Fruit fly (Drosophila melanogaster) whole organism, embryonic: ENCODE measurements around the gene TrpA1.

ENCODE experiments used
- Aef1 ChIP-seq: fragments of 200-800 bp; sonication (Bioruptor generic); IDR thresholded peaks from 3 replicates; pipeline ENCODE4 v1.3.6; 2022; ENCODE audit warnings: missing biosample characterization, missing genetic modification characterization
- Asciz ChIP-seq: fragments of 200-800 bp; sonication (Bioruptor generic); optimal IDR thresholded peaks from 2 replicates; lab custom pipeline; 2017; ENCODE audit warnings: missing biosample characterization, mild to moderate bottlenecking, missing genetic modification characterization, missing genetic modification reagents
- Atf3 ChIP-seq: fragments of 200-800 bp; sonication (Bioruptor generic); optimal IDR thresholded peaks from 3 replicates; lab custom pipeline; 2016; ENCODE audit warnings: missing biosample characterization, missing genetic modification characterization
- CG10654 ChIP-seq: fragments of 200-800 bp; sonication (Bioruptor generic); optimal IDR thresholded peaks from 2 replicates; lab custom pipeline; 2016; ENCODE audit warnings: missing biosample characterization, missing genetic modification characterization
- CG11456 ChIP-seq: fragments of 200-800 bp; sonication (Bioruptor generic); IDR thresholded peaks from 3 replicates; pipeline ENCODE4 v1.3.6; 2022; ENCODE audit warnings: missing biosample characterization, missing genetic modification characterization
- CG11723 ChIP-seq: fragments of 200-800 bp; sonication (Bioruptor generic); optimal IDR thresholded peaks from 2 replicates; lab custom pipeline; 2017; ENCODE audit warnings: missing biosample characterization, mild to moderate bottlenecking, missing genetic modification characterization
- CG12236 ChIP-seq: fragments of 200-800 bp; sonication (Bioruptor generic); optimal IDR thresholded peaks from 2 replicates; lab custom pipeline; 2016; ENCODE audit warnings: missing biosample characterization, missing genetic modification characterization
- CG13424 ChIP-seq: fragments of 200-800 bp; sonication (Bioruptor generic); optimal IDR thresholded peaks from 2 replicates; lab custom pipeline; 2019; ENCODE audit warnings: missing biosample characterization, mild to moderate bottlenecking, missing genetic modification characterization, moderate library complexity
- CG14014 ChIP-seq: fragments of 200-800 bp; sonication (Bioruptor generic); IDR thresholded peaks from 2 replicates; pipeline ENCODE4 v1.3.6; 2022; ENCODE audit warnings: missing biosample characterization, missing genetic modification characterization
- CG1602 ChIP-seq: fragments of 200-800 bp; sonication (Bioruptor generic); optimal IDR thresholded peaks from 3 replicates; lab custom pipeline; 2016; ENCODE audit warnings: missing biosample characterization, missing genetic modification characterization
- CG1603 ChIP-seq: fragments of 200-800 bp; sonication (Bioruptor generic); optimal IDR thresholded peaks from 2 replicates; lab custom pipeline; 2019; ENCODE audit warnings: missing biosample characterization, mild to moderate bottlenecking, missing genetic modification characterization, moderate library complexity
- CG17186 ChIP-seq: fragments of 200-800 bp; sonication (Bioruptor generic); optimal IDR thresholded peaks from 3 replicates; lab custom pipeline; 2017; ENCODE audit warnings: missing biosample characterization, missing genetic modification reagents, missing genetic modification characterization
- CG2120 ChIP-seq: fragments of 200-800 bp; sonication (Bioruptor generic); optimal IDR thresholded peaks from 3 replicates; lab custom pipeline; 2016; ENCODE audit warnings: missing biosample characterization, missing genetic modification characterization
- CG32767 ChIP-seq: fragments of 200-800 bp; sonication (Bioruptor generic); IDR thresholded peaks from 2 replicates; pipeline ENCODE4 v1.3.6; 2022; ENCODE audit warnings: missing biosample characterization, missing genetic modification characterization
- CG34376 ChIP-seq: fragments of 200-800 bp; sonication (Bioruptor generic); optimal IDR thresholded peaks from 2 replicates; lab custom pipeline; 2018; ENCODE audit warnings: missing biosample characterization, mild to moderate bottlenecking, missing genetic modification characterization
- CG4707 ChIP-seq: fragments of 200-800 bp; sonication (Bioruptor generic); optimal IDR thresholded peaks from 2 replicates; lab custom pipeline; 2018; ENCODE audit warnings: missing biosample characterization, mild to moderate bottlenecking, missing genetic modification characterization, moderate library complexity
- CG6175 ChIP-seq: fragments of 200-800 bp; sonication (Bioruptor generic); IDR thresholded peaks from 3 replicates; pipeline ENCODE4 v1.3.6; 2022; ENCODE audit warnings: missing biosample characterization, missing genetic modification characterization
- CG9215 ChIP-seq: fragments of 200-800 bp; sonication (Bioruptor generic); IDR thresholded peaks from 2 replicates; pipeline ENCODE4 v1.3.6; 2022; ENCODE audit warnings: missing biosample characterization, missing genetic modification characterization
- CkIIα-i1 ChIP-seq: fragments of 200-800 bp; sonication (Bioruptor generic); IDR thresholded peaks from 2 replicates; pipeline ENCODE4 v1.3.6; 2022; ENCODE audit warnings: missing biosample characterization, missing genetic modification characterization
- D19B ChIP-seq: fragments of 200-800 bp; sonication (Bioruptor generic); optimal IDR thresholded peaks from 2 replicates; lab custom pipeline; 2017; ENCODE audit warnings: missing biosample characterization, mild to moderate bottlenecking, missing genetic modification characterization
- Dp ChIP-seq: fragments of 200-800 bp; sonication (Bioruptor generic); optimal IDR thresholded peaks from 2 replicates; lab custom pipeline; 2018; ENCODE audit warnings: missing biosample characterization, mild to moderate bottlenecking, missing genetic modification characterization, moderate library complexity
- Ets65A ChIP-seq: fragments of 200-800 bp; sonication (Bioruptor generic); peaks from one replicate; lab custom pipeline; 2016; ENCODE audit warnings: missing biosample characterization, missing genetic modification characterization
- HLH3B ChIP-seq: fragments of 200-800 bp; sonication (Bioruptor generic); IDR thresholded peaks from 2 replicates; pipeline ENCODE4 v1.3.6; 2022; ENCODE audit warnings: missing biosample characterization, missing genetic modification characterization
- Hey ChIP-seq: fragments of 200-800 bp; sonication (Bioruptor generic); optimal IDR thresholded peaks from 3 replicates; lab custom pipeline; 2018; ENCODE audit warnings: missing biosample characterization, mild to moderate bottlenecking, missing genetic modification characterization
- Hr3 ChIP-seq: fragments of 200-800 bp; sonication (Bioruptor generic); optimal IDR thresholded peaks from 3 replicates; lab custom pipeline; 2016; ENCODE audit warnings: missing biosample characterization, missing genetic modification characterization
- Nf-YA ChIP-seq: fragments of 200-800 bp; sonication (Bioruptor generic); IDR thresholded peaks from 2 replicates; pipeline ENCODE4 v1.3.6; 2022; ENCODE audit warnings: missing biosample characterization, missing genetic modification characterization
- Nf-YC ChIP-seq: fragments of 200-800 bp; optimal IDR thresholded peaks from 3 replicates; lab custom pipeline; 2019; ENCODE audit warnings: missing biosample characterization, mild to moderate bottlenecking, missing genetic modification characterization, moderate library complexity
- Oli ChIP-seq: fragments of 200-800 bp; sonication (Bioruptor generic); optimal IDR thresholded peaks from 2 replicates; lab custom pipeline; 2018; ENCODE audit warnings: missing biosample characterization, mild to moderate bottlenecking, missing genetic modification characterization, moderate library complexity
- Pdp1 ChIP-seq, 2 experiments: fragments of 200-800 bp; sonication (Bioruptor generic); optimal IDR thresholded peaks; 3 replicates each; lab custom pipeline; 2016; ENCODE audit warnings: missing biosample characterization in 2 of 2, missing genetic modification characterization in 2 of 2, mild to moderate bottlenecking in 1 of 2, moderate library complexity in 1 of 2
- Scr ChIP-seq: fragments of 200-800 bp; sonication (Bioruptor generic); IDR thresholded peaks from 2 replicates; pipeline ENCODE4 v1.3.6; 2022; ENCODE audit warnings: missing biosample characterization, missing genetic modification characterization; ENCODE audit not compliant: partially characterized antibody
- Sin3A ChIP-seq: fragments of >200 bp; optimal IDR thresholded peaks from 2 replicates; lab custom pipeline; 2018
- Sox102F ChIP-seq: fragments of 200-800 bp; sonication (Bioruptor generic); optimal IDR thresholded peaks from 2 replicates; lab custom pipeline; 2018; ENCODE audit warnings: missing biosample characterization, mild to moderate bottlenecking, missing genetic modification characterization, moderate library complexity
- Stat92E ChIP-seq, 3 experiments: fragments of >200 bp in 2 of 3; fragments of 200-800 bp in 1 of 3; sonication (Bioruptor generic) in 1 of 3; optimal IDR thresholded peaks; 2 replicates each; lab custom pipeline; 2017 to 2019; ENCODE audit warnings: missing biosample characterization in 3 of 3, missing genetic modification characterization in 3 of 3, mild to moderate bottlenecking in 1 of 3, moderate library complexity in 1 of 3
- Usf ChIP-seq: fragments of 200-800 bp; sonication (Bioruptor generic); optimal IDR thresholded peaks from 2 replicates; lab custom pipeline; 2017; ENCODE audit warnings: missing genotype, missing biosample characterization, missing genetic modification characterization
- Xbp1 ChIP-seq: fragments of 200-800 bp; sonication (Bioruptor generic); optimal IDR thresholded peaks from 3 replicates; lab custom pipeline; 2016; ENCODE audit warnings: missing biosample characterization, mild to moderate bottlenecking, missing genetic modification characterization
- ase ChIP-seq: fragments of 200-800 bp; sonication (Bioruptor generic); IDR thresholded peaks from 3 replicates; pipeline ENCODE4 v1.3.6; 2022; ENCODE audit warnings: missing biosample characterization, missing genetic modification characterization
- br ChIP-seq: fragments of >200 bp; optimal IDR thresholded peaks from 2 replicates; lab custom pipeline; 2017
- cg ChIP-seq: fragments of 200-800 bp; sonication (Bioruptor generic); optimal IDR thresholded peaks from 3 replicates; lab custom pipeline; 2019; ENCODE audit warnings: missing biosample characterization, mild to moderate bottlenecking, missing genetic modification characterization, moderate library complexity
- chinmo ChIP-seq: fragments of 200-800 bp; sonication (Bioruptor generic); IDR thresholded peaks from 4 replicates; pipeline ENCODE4 v1.3.6; 2022; ENCODE audit warnings: missing biosample characterization, missing genetic modification characterization; ENCODE audit not compliant: partially characterized antibody
- esg ChIP-seq: fragments of 200-800 bp; sonication (Bioruptor generic); conservative IDR thresholded peaks from 2 replicates; pipeline ENCODE4 v1.3.6; 2022; ENCODE audit warnings: missing biosample characterization, missing genetic modification characterization
- gro ChIP-seq: fragments of 200-800 bp; sonication (Bioruptor generic); optimal IDR thresholded peaks from 2 replicates; lab custom pipeline; 2016; ENCODE audit warnings: missing biosample characterization, missing genetic modification characterization
- lmd ChIP-seq: fragments of 200-800 bp; sonication (Bioruptor generic); IDR thresholded peaks from 2 replicates; pipeline ENCODE4 v1.3.6; 2022; ENCODE audit warnings: missing biosample characterization, missing genetic modification characterization
- luna ChIP-seq: fragments of 200-800 bp; sonication (Bioruptor generic); optimal IDR thresholded peaks from 2 replicates; lab custom pipeline; 2016; ENCODE audit warnings: missing biosample characterization, missing genetic modification characterization
- nmo ChIP-seq: fragments of 200-800 bp; sonication (Bioruptor generic); optimal IDR thresholded peaks from 2 replicates; lab custom pipeline; 2018; ENCODE audit warnings: missing biosample characterization, mild to moderate bottlenecking, missing genetic modification characterization, moderate library complexity
- odd ChIP-seq: fragments of 200-800 bp; sonication (Bioruptor generic); optimal IDR thresholded peaks from 2 replicates; lab custom pipeline; 2017; ENCODE audit warnings: missing biosample characterization, mild to moderate bottlenecking, missing genetic modification characterization
- otp ChIP-seq: fragments of 200-800 bp; sonication (Bioruptor generic); IDR thresholded peaks from 3 replicates; pipeline ENCODE4, ENCODE4 v1.3.6; 2022; ENCODE audit warnings: missing biosample characterization, missing genetic modification characterization
- ro ChIP-seq: fragments of 200-800 bp; sonication (Bioruptor generic); IDR thresholded peaks from 2 replicates; pipeline ENCODE4 v1.3.6; 2022; ENCODE audit warnings: missing biosample characterization, missing genetic modification characterization
- stc ChIP-seq: fragments of 200-800 bp; sonication (Bioruptor generic); IDR thresholded peaks from 2 replicates; pipeline ENCODE4 v1.3.6; 2022; ENCODE audit warnings: missing biosample characterization, missing genetic modification characterization
- stwl ChIP-seq: fragments of 200-800 bp; sonication (Bioruptor generic); optimal IDR thresholded peaks from 3 replicates; lab custom pipeline; 2018; ENCODE audit warnings: missing biosample characterization, mild to moderate bottlenecking, missing genetic modification characterization, moderate library complexity
- sug ChIP-seq: fragments of 200-800 bp; optimal IDR thresholded peaks from 2 replicates; lab custom pipeline; 2019; ENCODE audit warnings: missing biosample characterization, mild to moderate bottlenecking, missing genetic modification characterization, moderate library complexity
- toy ChIP-seq: fragments of 200-800 bp; sonication (Bioruptor generic); IDR thresholded peaks from 2 replicates; pipeline ENCODE4 v1.3.6; 2022; ENCODE audit warnings: missing biosample characterization, missing genetic modification characterization
- tup ChIP-seq: fragments of 200-800 bp; sonication (Bioruptor generic); optimal IDR thresholded peaks from 2 replicates; lab custom pipeline; 2016; ENCODE audit warnings: missing biosample characterization, mild to moderate bottlenecking, missing genetic modification characterization, moderate library complexity

TrpA1 gene

DNA sequence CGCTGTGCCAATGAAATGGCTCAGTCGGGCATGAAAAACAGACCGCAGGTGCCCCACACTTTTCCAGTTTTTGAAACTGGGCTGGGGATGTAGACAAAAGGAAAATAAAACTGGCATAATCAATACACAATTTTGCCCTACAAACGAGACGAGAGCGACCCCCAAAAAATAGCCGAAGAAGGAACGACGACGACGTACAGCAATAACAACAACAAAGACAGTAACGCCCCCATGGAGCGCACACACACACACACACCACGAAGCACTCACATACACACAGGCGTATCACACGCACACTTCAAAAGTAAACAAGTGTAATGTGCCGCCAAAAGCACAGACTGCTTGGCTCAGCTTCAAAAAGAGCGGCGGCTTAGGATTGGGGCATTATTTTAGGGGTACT, 46.5 kb upstream of the TrpA1 start (continued):
- TF ChIP-seq D19B (GFP tag; lab: Kevin White, UChicago) (no peak), CG14014 (GFP tag; lab: Robert Waterston, UW) (no peak), Asciz (no peak), Nf-YC (tag; lab: Kevin White, UChicago) (peak; percentile 4), stwl (tag; lab: Kevin White, UChicago) (no peak), otp (GFP tag; lab: Robert Waterston, UW) (no peak), chinmo (GFP tag; lab: Robert Waterston, UW) (0 out of 4 replicates have a peak, but pooled peaks have one; percentile 45), stc (GFP tag; lab: Robert Waterston, UW) (no peak), CG32767 (GFP tag; lab: Robert Waterston, UW) (peak; percentile 52), luna (GFP tag; lab: Kevin White, UChicago) (no peak), CG11723 (GFP tag; lab: Kevin White, UChicago) (no peak), CG1602 (GFP tag; lab: Kevin White, UChicago) (no peak), CG11456 (GFP tag; lab: Robert Waterston, UW) (no peak), Dp (no peak), Usf (GFP tag; lab: Kevin White, UChicago) (no peak), Xbp1 (no peak), ro (no peak), Stat92E (GFP tag; optimal IDR thresholded peaks at IDR 0.05; lab: Kevin White, UChicago) (no peak), Scr (GFP tag; lab: Robert Waterston, UW) (0 out of 2 replicates have a peak, but pooled peaks have one; percentile 14), tup (GFP tag; lab: Kevin White, UChicago) (no peak), Oli (tag; lab: Kevin White, UChicago) (no peak), Hey (tag; lab: Kevin White, UChicago) (peak; percentile 24), CG1603 (tag; lab: Kevin White, UChicago) (no peak), CG4707 (GFP tag; lab: Kevin White, UChicago) (no peak), odd (no peak), CG10654 (GFP tag; lab: Kevin White, UChicago) (no peak), CkIIα-i1 (GFP tag; lab: Robert Waterston, UW) (no peak), nmo (no peak), CG9215 (GFP tag; lab: Robert Waterston, UW) (no peak), Nf-YA (GFP tag; lab: Robert Waterston, UW) (no peak), sug (peak; percentile 49), cg (peak; percentile 71), Hr3 (GFP tag; lab: Kevin White, UChicago) (no peak), CG13424 (tag; lab: Kevin White, UChicago) (no peak), lmd (GFP tag; lab: Robert Waterston, UW) (no peak), CG17186 (GFP tag; lab: Kevin White, UChicago) (no peak), ase (GFP tag; lab: Robert Waterston, UW) (no peak), HLH3B (no peak), Pdp1 (GFP tag; optimal IDR thresholded peaks at IDR 0.05; lab: Kevin White, UChicago) (no peak), Sin3A (lab: Kevin White, UChicago) (no peak), toy (GFP tag; lab: Robert Waterston, UW) (no peak), Ets65A (GFP tag; lab: Kevin White, UChicago) (no peak), Sox102F (GFP tag; lab: Kevin White, UChicago) (no peak), CG12236 (GFP tag; lab: Kevin White, UChicago) (no peak), CG34376 (GFP tag; lab: Kevin White, UChicago) (no peak), br (lab: Kevin White, UChicago) (no peak), CG6175 (GFP tag; lab: Robert Waterston, UW) (no peak), gro (no peak), Aef1 (GFP tag; lab: Robert Waterston, UW) (no peak), Atf3 (GFP tag; lab: Kevin White, UChicago) (no peak), CG2120 (GFP tag; lab: Kevin White, UChicago) (no peak), esg (GFP tag; lab: Robert Waterston, UW) (no peak)
